Worm (Caenorhabditis elegans): Measurements from ENCODE around the gene shn-1.

ce11 chrII:11428599-11428998 lies 37.8 kb upstream of the shn-1 start:
- TF ChIP-seq irx-1 (tag; optimal IDR thresholded peaks at IDR 0.05): no peak
- no peak for TF ChIP-seq unc-62 (GFP tag; optimal IDR thresholded peaks at IDR 0.05)
- no peak for TF ChIP-seq lin-14 (GFP tag; optimal IDR thresholded peaks at IDR 0.05)
- TF ChIP-seq fos-1 (tag; optimal IDR thresholded peaks at IDR 0.05): no peak
- TF ChIP-seq nhr-11 (tag; optimal IDR thresholded peaks at IDR 0.05): no peak
- TF ChIP-seq ceh-8 (GFP tag; optimal IDR thresholded peaks at IDR 0.05): no peak
- TF ChIP-seq C34B4.2 (tag; optimal IDR thresholded peaks at IDR 0.05): no peak
- no peak for TF ChIP-seq efl-1 (optimal IDR thresholded peaks at IDR 0.05)
- TF ChIP-seq efl-1 (GFP tag; optimal IDR thresholded peaks at IDR 0.05 in 1 of 2): no peak
- TF ChIP-seq mdl-1 (tag; optimal IDR thresholded peaks at IDR 0.05): no peak
- no peak for TF ChIP-seq alr-1 (tag; optimal IDR thresholded peaks at IDR 0.05; ENCODE audit: borderline replicate concordance)
- no peak for TF ChIP-seq unc-130 (tag; optimal IDR thresholded peaks at IDR 0.05)
- TF ChIP-seq nhr-12 (tag; optimal IDR thresholded peaks at IDR 0.05): no peak
- no peak for TF ChIP-seq lsy-2 (tag; optimal IDR thresholded peaks at IDR 0.05)
- TF ChIP-seq tbx-2 (tag; optimal IDR thresholded peaks at IDR 0.05): no peak
